3 worm cellular contexts compared by ENCODE assay signal in genomic region chrII:2785787-2786186, ce11.
A peak's percentile ranks its signal among the peaks of the same experiment; 100 is the strongest.
TF ChIP-seq lines count a peak whose summit lies in the region.

No protein-coding gene starts in this region.

TF ChIP-seq in whole organism, L4 larva, 104 proteins besides CTCF, POLR2A, EP300 and RAD21:
- TF ChIP-seq dpl-1 (GFP tag; optimal IDR thresholded peaks at IDR 0.05; lab: Kevin White, UChicago) (no peak), unc-62 (GFP tag; optimal IDR thresholded peaks at IDR 0.05 in 1 of 2; lab: Kevin White, UChicago) (peak in 1 of 2 experiments; percentile 14), unc-62 (tag; optimal IDR thresholded peaks at IDR 0.05; lab: Kevin White, UChicago) (no peak), aha-1 (tag; lab: Kevin White, UChicago) (peak; percentile 37), lsy-2 (tag; optimal IDR thresholded peaks at IDR 0.05; lab: Kevin White, UChicago) (no peak), set-16 (GFP tag; IDR thresholded peaks at IDR 0.05; lab: Robert Waterston, UW) (peak; percentile 92)

TF ChIP-seq in whole organism, late embryonic, 69 proteins besides CTCF, POLR2A, EP300 and RAD21:
- TF ChIP-seq elt-4 (tag; optimal IDR thresholded peaks at IDR 0.05; lab: Kevin White, UChicago) (no peak), hlh-6 (tag; optimal IDR thresholded peaks at IDR 0.05; lab: Kevin White, UChicago) (peak; percentile 10), nfya-1 (tag; optimal IDR thresholded peaks at IDR 0.05; lab: Kevin White, UChicago) (no peak), lim-6 (tag; optimal IDR thresholded peaks at IDR 0.05; lab: Kevin White, UChicago) (no peak)

TF ChIP-seq in whole organism, young adult, 124 proteins besides CTCF, POLR2A, EP300 and RAD21:
- no peak for TF ChIP-seq dpl-1 (GFP tag; optimal IDR thresholded peaks at IDR 0.05; lab: Kevin White, UChicago)
- peak; percentile 88 for TF ChIP-seq zfh-2 (GFP tag; conservative IDR thresholded peaks at IDR 0.05; lab: Robert Waterston, UW)
- TF ChIP-seq egrh-3 (GFP tag; IDR thresholded peaks at IDR 0.05; lab: Robert Waterston, UW), result peak; percentile 86; the same call in 1 of the 2 replicates
- TF ChIP-seq atf-7 (tag; optimal IDR thresholded peaks at IDR 0.05; lab: Kevin White, UChicago), result no peak
- 0 out of 2 replicates have a peak, but pooled peaks have one; percentile 64 for TF ChIP-seq F37B4.10 (GFP tag; IDR thresholded peaks at IDR 0.05; lab: Robert Waterston, UW)
- no peak for TF ChIP-seq nhr-179 (tag; optimal IDR thresholded peaks at IDR 0.05; lab: Kevin White, UChicago)
